Fruit fly (Drosophila melanogaster): ENCODE measurements around the gene ATPsynE.

ATPsynE gene

dm6 chr3R:14299891-14300290, 26.9 kb upstream of the ATPsynE start:
- TF ChIP-seq cic (GFP tag; optimal IDR thresholded peaks at IDR 0.05) (peak; percentile 56), ovo (GFP tag; optimal IDR thresholded peaks at IDR 0.05) (no peak), pad (GFP tag; optimal IDR thresholded peaks at IDR 0.05) (peak; percentile 21), CG33017 (tag; optimal IDR thresholded peaks at IDR 0.05) (no peak), Mnt (GFP tag; optimal IDR thresholded peaks at IDR 0.05) (no peak), tj (GFP tag; optimal IDR thresholded peaks at IDR 0.05) (no peak), CG7045 (GFP tag; optimal IDR thresholded peaks at IDR 0.05) (peak; percentile 28), CG11617 (GFP tag; optimal IDR thresholded peaks at IDR 0.05) (no peak), bab1 (GFP tag; optimal IDR thresholded peaks at IDR 0.05) (no peak), cnc (optimal IDR thresholded peaks at IDR 0.05) (no peak), Crg-1 (GFP tag; optimal IDR thresholded peaks at IDR 0.05) (no peak), CG7101 (tag; optimal IDR thresholded peaks at IDR 0.05) (no peak), CG14711 (tag; optimal IDR thresholded peaks at IDR 0.05) (peak; percentile 7), kay (GFP tag; ENCODE audit: borderline replicate concordance) (no peak), CG5204 (GFP tag; optimal IDR thresholded peaks at IDR 0.05) (no peak), CG1620 (GFP tag; optimal IDR thresholded peaks at IDR 0.05) (no peak), Clk (GFP tag; optimal IDR thresholded peaks at IDR 0.05) (no peak), toe (GFP tag; optimal IDR thresholded peaks at IDR 0.05) (no peak), Hr96 (GFP tag; optimal IDR thresholded peaks at IDR 0.05) (no peak), CG12768 (GFP tag; optimal IDR thresholded peaks at IDR 0.05) (peak; percentile 45)

DNA sequence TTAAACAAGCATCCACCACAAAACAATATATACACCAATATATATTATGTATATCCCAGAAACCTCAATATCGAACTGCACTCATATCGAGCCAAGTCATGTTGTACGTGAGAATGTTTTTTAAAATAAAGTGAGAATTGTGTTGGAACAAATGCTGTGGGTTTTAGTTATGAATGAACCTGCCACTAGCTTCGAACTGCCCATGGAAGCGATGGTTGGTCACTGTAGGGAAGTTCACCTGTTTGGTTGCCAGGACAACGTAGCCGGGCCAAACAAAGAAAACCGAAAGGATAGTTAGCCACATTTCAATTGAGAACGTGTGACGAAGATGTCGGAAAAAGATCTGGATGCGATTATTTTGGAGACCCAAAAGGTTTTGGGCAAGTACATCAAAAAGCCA, 24.6 kb upstream of the ATPsynE start, which contains the start of gene IFT54:
TSS of gene IFT54 (plus strand) at position 301 of the 400 bp plus-strand sequence.
- TF ChIP-seq CG7045 (GFP tag; optimal IDR thresholded peaks at IDR 0.05) (no peak), bab1 (GFP tag; optimal IDR thresholded peaks at IDR 0.05) (no peak), ovo (GFP tag; optimal IDR thresholded peaks at IDR 0.05) (no peak), pad (GFP tag; optimal IDR thresholded peaks at IDR 0.05) (no peak)

dm6 chr3R:14307972-14308673, 18.6 kb upstream of the ATPsynE start:
- no peak for TF ChIP-seq CG12768 (GFP tag; optimal IDR thresholded peaks at IDR 0.05)
- TF ChIP-seq Clk (GFP tag; optimal IDR thresholded peaks at IDR 0.05), result no peak
- no peak for TF ChIP-seq kay (GFP tag; ENCODE audit: borderline replicate concordance)
- no peak for TF ChIP-seq CG33017 (tag; optimal IDR thresholded peaks at IDR 0.05)
- TF ChIP-seq Mnt (GFP tag; optimal IDR thresholded peaks at IDR 0.05), result no peak
- TF ChIP-seq tj (GFP tag; optimal IDR thresholded peaks at IDR 0.05), result no peak
- TF ChIP-seq CG1620 (GFP tag; optimal IDR thresholded peaks at IDR 0.05), result no peak
- no peak for TF ChIP-seq bab1 (GFP tag; optimal IDR thresholded peaks at IDR 0.05)
- peak; percentile 11 to 53 for TF ChIP-seq cnc (optimal IDR thresholded peaks at IDR 0.05)
- no peak for TF ChIP-seq toe (GFP tag; optimal IDR thresholded peaks at IDR 0.05)
- no peak for TF ChIP-seq Crg-1 (GFP tag; optimal IDR thresholded peaks at IDR 0.05)
- no peak for TF ChIP-seq Hr96 (GFP tag; optimal IDR thresholded peaks at IDR 0.05)
- TF ChIP-seq CG7101 (tag; optimal IDR thresholded peaks at IDR 0.05), result no peak
- peak; percentile 46 for TF ChIP-seq pad (GFP tag; optimal IDR thresholded peaks at IDR 0.05)
- no peak for TF ChIP-seq CG7045 (GFP tag; optimal IDR thresholded peaks at IDR 0.05)
- no peak for TF ChIP-seq cic (GFP tag; optimal IDR thresholded peaks at IDR 0.05)
- TF ChIP-seq CG14711 (tag; optimal IDR thresholded peaks at IDR 0.05), result no peak

DNA sequence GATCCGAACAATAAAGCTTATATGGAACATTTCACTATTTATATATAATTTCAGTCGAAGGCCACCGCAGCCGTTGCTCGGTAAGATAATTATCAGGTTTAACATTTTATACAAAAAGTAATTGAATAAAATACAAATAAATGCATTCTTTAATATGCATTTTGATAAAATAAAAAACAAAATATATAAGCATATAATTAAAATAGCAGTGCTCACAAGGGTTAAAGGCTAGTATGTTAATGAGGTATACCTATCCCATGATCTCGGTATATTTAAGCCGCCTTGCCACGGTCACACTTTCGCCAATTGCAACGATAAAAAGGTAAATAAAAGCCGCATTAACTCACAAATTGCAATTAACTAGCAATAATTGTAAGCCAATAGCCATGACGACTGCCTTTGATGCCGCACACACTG, 17.9 kb upstream of the ATPsynE start, which contains the start of gene Polr2I:
TSS of gene Polr2I (plus strand) at position 289 of the 417 bp plus-strand sequence.
- TF ChIP-seq CG5204 (GFP tag; optimal IDR thresholded peaks at IDR 0.05) (no peak), CG11617 (GFP tag; optimal IDR thresholded peaks at IDR 0.05) (peak; percentile 9), CG7045 (GFP tag; optimal IDR thresholded peaks at IDR 0.05) (peak; percentile 2), pad (GFP tag; optimal IDR thresholded peaks at IDR 0.05) (no peak), kay (GFP tag; ENCODE audit: borderline replicate concordance) (no peak), CG14711 (tag; optimal IDR thresholded peaks at IDR 0.05) (peak; percentile 22), bab1 (GFP tag; optimal IDR thresholded peaks at IDR 0.05) (no peak), tj (GFP tag; optimal IDR thresholded peaks at IDR 0.05) (no peak), Mnt (GFP tag; optimal IDR thresholded peaks at IDR 0.05) (no peak), CG12768 (GFP tag; optimal IDR thresholded peaks at IDR 0.05) (peak; percentile 51), CG1620 (GFP tag; optimal IDR thresholded peaks at IDR 0.05) (peak; percentile 43), Clk (GFP tag; optimal IDR thresholded peaks at IDR 0.05) (no peak), CG7101 (tag; optimal IDR thresholded peaks at IDR 0.05) (peak; percentile 33), ovo (GFP tag; optimal IDR thresholded peaks at IDR 0.05) (no peak), cnc (optimal IDR thresholded peaks at IDR 0.05) (no peak), CG33017 (tag; optimal IDR thresholded peaks at IDR 0.05) (no peak)

DNA sequence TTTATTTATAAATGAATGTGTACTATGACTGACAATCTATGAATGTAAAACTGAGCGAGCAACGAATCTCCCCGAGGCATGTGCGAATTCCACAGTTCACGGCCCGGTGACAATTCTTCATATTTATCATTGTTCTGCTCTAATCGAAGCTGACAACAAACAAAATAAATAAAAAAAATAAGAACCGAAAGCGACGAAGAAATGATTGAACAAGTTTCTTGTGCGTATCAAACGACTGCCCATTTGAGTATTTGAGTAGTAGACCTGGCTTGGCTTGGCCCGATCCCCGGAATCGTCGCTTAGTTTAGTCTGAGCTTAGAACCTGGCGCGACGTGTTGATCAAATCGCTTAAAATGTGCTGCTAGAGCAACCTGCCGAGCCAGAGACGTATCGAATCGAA, 16.7 kb upstream of the ATPsynE start, which contains the start of gene CG31321:
TSS of gene CG31321 (plus strand) at position 301 of the 400 bp plus-strand sequence.
- TF ChIP-seq Mnt (GFP tag; optimal IDR thresholded peaks at IDR 0.05) (no peak), CG7045 (GFP tag; optimal IDR thresholded peaks at IDR 0.05) (no peak), ovo (GFP tag; optimal IDR thresholded peaks at IDR 0.05) (no peak), cic (GFP tag; optimal IDR thresholded peaks at IDR 0.05) (no peak), toe (GFP tag; optimal IDR thresholded peaks at IDR 0.05) (no peak), CG7101 (tag; optimal IDR thresholded peaks at IDR 0.05) (no peak), bab1 (GFP tag; optimal IDR thresholded peaks at IDR 0.05) (no peak), tj (GFP tag; optimal IDR thresholded peaks at IDR 0.05) (no peak), CG12768 (GFP tag; optimal IDR thresholded peaks at IDR 0.05) (no peak), CG5204 (GFP tag; optimal IDR thresholded peaks at IDR 0.05) (no peak), Clk (GFP tag; optimal IDR thresholded peaks at IDR 0.05) (no peak), kay (GFP tag; ENCODE audit: borderline replicate concordance) (no peak), Hr96 (GFP tag; optimal IDR thresholded peaks at IDR 0.05) (no peak)

DNA sequence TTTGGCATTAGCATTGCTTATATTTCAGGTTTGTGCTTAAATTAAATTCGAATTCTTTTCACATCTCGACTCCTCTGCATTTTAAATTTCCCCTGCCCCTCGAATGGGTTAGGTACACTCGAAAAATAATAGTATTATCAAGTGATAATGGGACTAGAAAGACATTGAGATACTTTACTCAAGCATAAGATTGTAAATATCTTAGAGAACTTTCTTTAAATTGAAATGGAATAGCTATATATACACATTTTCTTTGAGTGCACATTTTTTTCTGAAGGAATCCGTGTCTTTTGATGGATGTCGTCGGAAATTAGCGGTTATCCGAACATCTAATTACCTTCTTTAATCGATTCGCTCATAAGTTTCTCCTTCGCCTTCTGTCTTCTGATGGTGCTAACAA, 15.7 kb upstream of the ATPsynE start:
- TF ChIP-seq toe (GFP tag; optimal IDR thresholded peaks at IDR 0.05) (no peak), CG5204 (GFP tag; optimal IDR thresholded peaks at IDR 0.05) (no peak)

All from whole organism, adult.